Worm (Caenorhabditis elegans) whole organism, young adult: Measurements from ENCODE around the gene msh-5.
A peak's percentile ranks its signal among the peaks of the same experiment; 100 is the strongest.

Source experiments
- C06A6.2 ChIP-seq: fragments of 200-800 bp; sonication (Bioruptor generic); conservative IDR thresholded peaks from 2 replicates; pipeline ENCODE4 v1.3.6; 2022; ENCODE audit warnings: missing genetic modification characterization, missing compliant biosample characterization
- D2030.7 ChIP-seq: fragments of 200-800 bp; sonication (Bioruptor generic); IDR thresholded peaks from 2 replicates; pipeline ENCODE4 v1.3.6; 2022; ENCODE audit warnings: missing genetic modification reagents, missing genetic modification characterization, missing compliant biosample characterization
- F33H1.4 ChIP-seq: fragments of 200-800 bp; sonication (Bioruptor generic); IDR thresholded peaks from 2 replicates; pipeline ENCODE4 v1.3.6; 2022; ENCODE audit warnings: missing genetic modification reagents, missing genetic modification characterization, missing compliant biosample characterization
- F57C9.4 ChIP-seq: sonication (generic microtip); optimal IDR thresholded peaks from 2 replicates; lab custom pipeline; 2017; ENCODE audit warnings: mild to moderate bottlenecking, missing genetic modification characterization, missing compliant biosample characterization
- K11D2.4 ChIP-seq: fragments of 200-800 bp; sonication (Bioruptor generic); IDR thresholded peaks from 2 replicates; pipeline ENCODE4 v1.3.6; 2022; ENCODE audit warnings: missing genetic modification reagents, missing genetic modification characterization, missing compliant biosample characterization
- attf-6 ChIP-seq: fragments of 200-800 bp; sonication (Bioruptor generic); IDR thresholded peaks from 2 replicates; pipeline ENCODE4 v1.3.6; 2022; ENCODE audit warnings: missing genetic modification reagents, missing genetic modification characterization, missing compliant biosample characterization
- cebp-2 ChIP-seq: fragments of 200-800 bp; sonication (Bioruptor generic); IDR thresholded peaks from 2 replicates; pipeline ENCODE4 v1.3.6; 2022; ENCODE audit warnings: missing genetic modification characterization, missing compliant biosample characterization
- ceh-40 ChIP-seq: fragments of 200-800 bp; sonication (Bioruptor generic); IDR thresholded peaks from 2 replicates; pipeline ENCODE4 v1.3.6; 2022; ENCODE audit warnings: missing genetic modification characterization, missing compliant biosample characterization
- ceh-91 ChIP-seq: fragments of 200-800 bp; sonication (Bioruptor generic); IDR thresholded peaks from 2 replicates; pipeline ENCODE4 v1.3.6; 2022; ENCODE audit warnings: missing genetic modification reagents, missing genetic modification characterization, missing compliant biosample characterization
- chd-7 ChIP-seq: sonication (generic microtip); optimal IDR thresholded peaks from 2 replicates; lab custom pipeline; 2016; ENCODE audit warnings: mild to moderate bottlenecking, missing genetic modification characterization, moderate library complexity, missing compliant biosample characterization
- dox-1 ChIP-seq: fragments of 200-800 bp; sonication (Bioruptor generic); IDR thresholded peaks from 2 replicates; pipeline ENCODE4 v1.3.6; 2022; ENCODE audit warnings: missing genetic modification reagents, missing genetic modification characterization, missing compliant biosample characterization
- dpl-1 ChIP-seq: fragments of 150-350 bp; optimal IDR thresholded peaks from 2 replicates; lab custom pipeline; 2014; ENCODE audit warnings: missing biosample characterization, missing genetic modification reagents, missing genetic modification characterization
- efl-1 ChIP-seq: fragments of 150-350 bp; optimal IDR thresholded peaks from 2 replicates; lab custom pipeline; 2014; ENCODE audit warnings: missing biosample characterization, missing genetic modification reagents, missing genetic modification characterization
- ets-4 ChIP-seq: fragments of 200-800 bp; sonication (Bioruptor generic); optimal IDR thresholded peaks from 2 replicates; lab custom pipeline; 2018; ENCODE audit warnings: mild to moderate bottlenecking, missing genetic modification characterization, missing compliant biosample characterization
- gei-17 ChIP-seq: fragments of 200-800 bp; sonication (Bioruptor generic); optimal IDR thresholded peaks from 2 replicates; lab custom pipeline; 2018; ENCODE audit warnings: mild to moderate bottlenecking, missing genetic modification characterization, missing compliant biosample characterization
- let-607 ChIP-seq, 2 experiments: fragments of 200-800 bp in 1 of 2; sonication (Bioruptor generic) in 1 of 2; sonication (generic microtip) in 1 of 2; optimal IDR thresholded peaks; 2 replicates each; lab custom pipeline; 2016 to 2018; ENCODE audit warnings: mild to moderate bottlenecking in 2 of 2, missing compliant biosample characterization in 2 of 2, missing genetic modification characterization in 2 of 2, moderate library complexity in 2 of 2, missing genotype in 1 of 2
- lin-54 ChIP-seq: fragments of 200-800 bp; sonication (Bioruptor generic); optimal IDR thresholded peaks from 2 replicates; lab custom pipeline; 2018; ENCODE audit warnings: mild to moderate bottlenecking, missing genetic modification characterization, missing compliant biosample characterization
- lir-1 ChIP-seq: fragments of 200-800 bp; sonication (Bioruptor generic); conservative IDR thresholded peaks from 2 replicates; pipeline ENCODE4 v1.3.6; 2022; ENCODE audit warnings: missing genetic modification reagents, missing genetic modification characterization, missing compliant biosample characterization
- lsl-1 ChIP-seq: fragments of 200-800 bp; sonication (Bioruptor generic); optimal IDR thresholded peaks from 2 replicates; lab custom pipeline; 2018; ENCODE audit warnings: mild to moderate bottlenecking, missing genetic modification characterization, moderate library complexity, missing compliant biosample characterization
- madf-6 ChIP-seq: fragments of 200-800 bp; sonication (Bioruptor generic); IDR thresholded peaks from 2 replicates; pipeline ENCODE4 v1.3.6; 2022; ENCODE audit warnings: missing genetic modification reagents, missing genetic modification characterization, missing compliant biosample characterization
- madf-8 ChIP-seq: fragments of 200-800 bp; sonication (Bioruptor generic); conservative IDR thresholded peaks from 2 replicates; pipeline ENCODE4 v1.3.6; 2022; ENCODE audit warnings: missing genetic modification reagents, missing genetic modification characterization, missing compliant biosample characterization
- pha-4 ChIP-seq: fragments of 150-350 bp; sonication (generic microtip); optimal IDR thresholded peaks from 2 replicates; lab custom pipeline; 2014; ENCODE audit warnings: missing biosample characterization, missing genetic modification reagents, missing genetic modification characterization
- rcor-1 ChIP-seq: fragments of 200-800 bp; sonication (Bioruptor generic); IDR thresholded peaks from 2 replicates; pipeline ENCODE4 v1.3.6; 2022; ENCODE audit warnings: missing genetic modification reagents, missing genetic modification characterization, missing compliant biosample characterization
- rec-8 ChIP-seq, 2 experiments: sonication (generic microtip); optimal IDR thresholded peaks; 2 replicates each; lab custom pipeline; 2016; ENCODE audit warnings: mild to moderate bottlenecking in 2 of 2, missing genetic modification characterization in 2 of 2, missing genetic modification reagents in 2 of 2, missing genotype in 2 of 2, missing biosample characterization in 1 of 2, missing compliant biosample characterization in 1 of 2, moderate library complexity in 1 of 2
- snpc-1.3 ChIP-seq: sonication (generic microtip); optimal IDR thresholded peaks from 2 replicates; lab custom pipeline; 2017; ENCODE audit warnings: missing genetic modification characterization, mild to moderate bottlenecking, missing compliant biosample characterization, antibody characterized with exemption, moderate library complexity, missing genotype, missing genetic modification reagents; ENCODE audit not compliant: insufficient read depth
- snpc-4 ChIP-seq, 5 experiments: fragments of 150-350 bp in 1 of 5; sonication (generic microtip) in 4 of 5; optimal IDR thresholded peaks; 2 replicates each; lab custom pipeline; 2014 to 2018; ENCODE audit warnings: missing genetic modification characterization in 5 of 5, missing biosample characterization in 3 of 5, antibody characterized with exemption in 2 of 5, mild to moderate bottlenecking in 2 of 5, missing compliant biosample characterization in 2 of 5, missing genotype in 2 of 5, moderate library complexity in 2 of 5, missing genetic modification reagents in 1 of 5
- tbp1 ChIP-seq: fragments of 200-800 bp; sonication (Bioruptor generic); optimal IDR thresholded peaks from 2 replicates; lab custom pipeline; 2018; ENCODE audit warnings: mild to moderate bottlenecking, missing genetic modification characterization, missing compliant biosample characterization
- unc-62 ChIP-seq: fragments of 150-350 bp; optimal IDR thresholded peaks from 2 replicates; lab custom pipeline; 2014; ENCODE audit warnings: missing biosample characterization, missing genetic modification reagents, missing genetic modification characterization
- xnd-1 ChIP-seq: sonication (generic microtip); optimal IDR thresholded peaks from 2 replicates; lab custom pipeline; 2016; ENCODE audit warnings: missing genotype, missing genetic modification reagents, missing genetic modification characterization, missing compliant biosample characterization
- ztf-6 ChIP-seq: fragments of 200-800 bp; sonication (Bioruptor generic); IDR thresholded peaks from 2 replicates; pipeline ENCODE4 v1.3.6; 2022; ENCODE audit warnings: missing genetic modification reagents, missing genetic modification characterization, missing compliant biosample characterization

Gene msh-5

DNA sequence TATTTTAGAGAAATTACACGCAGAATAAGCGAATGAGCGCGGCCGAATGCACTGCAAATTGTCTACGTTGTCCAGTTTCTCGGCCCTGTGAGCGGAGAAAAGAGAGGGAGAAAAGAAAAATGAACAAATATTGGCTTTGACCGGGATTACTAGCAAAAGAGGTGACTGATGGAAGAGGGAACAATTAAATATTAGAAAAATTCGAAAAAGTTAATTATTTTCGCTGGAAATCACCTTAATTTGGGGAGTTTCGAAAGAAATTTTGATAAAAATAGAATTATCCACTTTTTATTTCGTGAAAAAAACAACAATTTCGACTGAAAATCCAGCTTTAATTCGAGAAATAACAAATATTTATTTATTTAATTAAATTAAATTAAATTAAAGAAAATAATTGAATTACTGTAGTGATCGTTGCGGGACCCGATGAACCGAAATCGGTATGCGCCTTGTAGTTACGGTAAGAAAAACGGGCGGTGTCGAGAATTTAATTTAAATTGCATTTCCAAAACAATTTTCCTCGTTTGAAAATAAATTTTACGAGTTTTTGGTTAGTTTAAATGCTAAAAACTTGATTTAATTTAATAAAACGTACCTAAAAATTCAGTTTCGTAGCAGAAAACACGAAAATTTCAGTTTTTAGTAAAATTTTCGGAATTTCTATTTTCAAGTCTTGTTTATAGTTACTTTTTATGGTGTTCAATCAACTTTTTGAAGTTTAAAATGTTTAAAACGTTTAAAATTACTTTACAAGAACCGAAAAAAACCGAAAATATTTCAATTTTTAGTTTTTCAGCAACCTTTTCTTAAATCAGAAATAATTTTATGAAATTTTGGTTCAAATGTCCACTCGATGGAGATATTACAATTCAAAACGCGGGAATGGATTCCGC lies at the start of gene msh-5, which contains the start of gene crld-1:
msh-5 (plus strand) TSS at position 843 of the 893 bp plus-strand sequence.
crld-1 (minus strand) TSS at position 51 of the 893 bp plus-strand sequence.
- TF ChIP-seq madf-8 (GFP tag; lab: Robert Waterston, UW) (peak; percentile 82), ets-4 (GFP tag; lab: Kevin White, UChicago) (no peak), unc-62 (GFP tag; lab: Kevin White, UChicago) (no peak), efl-1 (GFP tag; lab: Kevin White, UChicago) (peak; percentile 38), D2030.7 (GFP tag; lab: Robert Waterston, UW) (peak; percentile 54), snpc-1.3 (tag; lab: Kevin White, UChicago) (peak; percentile 32), snpc-4 (GFP tag; optimal IDR thresholded peaks at IDR 0.05; lab: Kevin White, UChicago) (peak; percentile 36), snpc-4 (tag; optimal IDR thresholded peaks at IDR 0.05; lab: Kevin White, UChicago) (peak in 1 of 4 experiments; percentile 69), rec-8 (tag; optimal IDR thresholded peaks at IDR 0.05; lab: Kevin White, UChicago) (no peak), F33H1.4 (GFP tag; lab: Robert Waterston, UW) (peak; percentile 93), xnd-1 (tag; lab: Kevin White, UChicago) (peak; percentile 81), tbp1 (GFP tag; lab: Kevin White, UChicago) (peak; percentile 29), F57C9.4 (tag; lab: Kevin White, UChicago) (no peak), rcor-1 (GFP tag; lab: Robert Waterston, UW) (0 out of 2 replicates have a peak, but pooled peaks have one; percentile 43), attf-6 (GFP tag; lab: Robert Waterston, UW) (peak; percentile 71; the same call in 1 of the 2 replicates), ztf-6 (GFP tag; lab: Robert Waterston, UW) (no peak), lsl-1 (GFP tag; lab: Kevin White, UChicago) (peak; percentile 97), chd-7 (tag; lab: Kevin White, UChicago) (no peak), lin-54 (GFP tag; lab: Kevin White, UChicago) (peak; percentile 63), madf-6 (GFP tag; lab: Robert Waterston, UW) (peak; percentile 90), ceh-91 (GFP tag; lab: Robert Waterston, UW) (peak; percentile 51; the same call in 1 of the 2 replicates)

DNA sequence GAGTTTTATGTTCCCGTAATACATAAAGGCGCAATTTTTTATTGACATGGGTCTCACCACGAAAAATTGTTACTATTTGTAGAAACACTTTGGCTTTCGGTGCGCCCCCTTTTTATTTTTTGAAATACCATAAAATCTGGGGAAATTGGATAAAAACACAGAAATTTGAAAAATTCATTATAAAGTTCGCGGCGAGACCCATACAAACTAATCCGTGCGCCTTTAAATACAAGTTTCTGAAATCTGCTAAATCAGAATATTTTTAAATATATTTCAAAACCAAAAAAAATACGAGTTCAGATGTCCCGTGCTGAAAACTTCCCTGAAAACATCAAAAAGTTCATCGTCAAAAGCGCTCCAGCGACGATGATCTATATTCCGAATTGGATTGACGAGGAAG lies 47.7 kb upstream of the msh-5 start, which contains the start of gene B0564.2:
B0564.2 (plus strand) TSS at position 301 of the 400 bp plus-strand sequence.
- TF ChIP-seq C06A6.2 (no peak), dpl-1 (GFP tag; lab: Kevin White, UChicago) (no peak), gei-17 (GFP tag; lab: Kevin White, UChicago) (no peak), pha-4 (tag; lab: Kevin White, UChicago) (no peak), ztf-6 (GFP tag; lab: Robert Waterston, UW) (no peak), rec-8 (tag; optimal IDR thresholded peaks at IDR 0.05; lab: Kevin White, UChicago) (no peak), lir-1 (GFP tag; lab: Robert Waterston, UW) (no peak), lin-54 (GFP tag; lab: Kevin White, UChicago) (no peak), ceh-40 (no peak), K11D2.4 (GFP tag; lab: Robert Waterston, UW) (no peak)

DNA sequence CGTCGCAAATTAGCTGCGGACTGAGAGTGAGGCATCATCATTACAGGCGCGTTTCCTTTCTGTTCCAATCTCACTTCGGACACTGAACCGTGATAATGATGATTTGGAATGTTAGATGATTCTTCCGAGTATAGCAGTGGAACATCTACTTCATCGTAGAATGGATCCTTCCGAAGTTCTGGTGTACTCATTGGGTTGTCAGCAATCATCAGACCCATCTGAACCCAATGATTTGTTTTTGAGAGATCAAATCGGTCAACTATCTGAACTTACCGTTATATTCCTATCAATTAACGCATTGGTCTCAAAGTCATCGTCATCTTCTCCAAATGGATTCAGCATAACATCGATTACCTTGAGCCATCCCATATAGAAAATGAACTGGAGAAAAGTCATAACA lies 46.6 kb upstream of the msh-5 start:
- TF ChIP-seq xnd-1 (tag; lab: Kevin White, UChicago) (no peak), cebp-2 (GFP tag; lab: Robert Waterston, UW) (no peak), dox-1 (GFP tag; lab: Robert Waterston, UW) (no peak), K11D2.4 (GFP tag; lab: Robert Waterston, UW) (no peak), let-607 (tag; optimal IDR thresholded peaks at IDR 0.05; lab: Kevin White, UChicago) (no peak), gei-17 (GFP tag; lab: Kevin White, UChicago) (no peak)
